Worm (Caenorhabditis elegans): ENCODE results near the gene C05C9.1.

DNA sequence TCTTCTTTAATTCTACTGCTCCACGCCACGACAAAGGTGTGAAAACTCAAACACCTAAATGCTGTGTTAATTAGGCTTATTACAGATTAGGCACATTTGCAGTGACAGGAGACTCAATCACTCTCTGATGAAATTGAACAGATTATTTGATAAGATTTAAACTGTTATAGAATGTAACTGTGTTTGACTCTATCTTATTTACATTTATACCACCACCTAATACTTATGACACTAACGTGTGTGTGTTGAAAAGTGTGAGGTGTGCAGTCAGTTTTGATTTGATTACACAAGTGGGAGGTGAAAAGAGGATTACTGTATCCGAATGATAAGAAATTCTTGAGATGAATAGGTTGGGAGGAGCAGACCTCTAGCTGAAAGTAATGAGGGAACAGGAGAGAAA, 28.4 kb upstream of the C05C9.1 start:
- no peak for TF ChIP-seq ama-1 (optimal IDR thresholded peaks at IDR 0.05)
- no peak for TF ChIP-seq unc-62 (GFP tag; optimal IDR thresholded peaks at IDR 0.05 in 1 of 2)
- TF ChIP-seq unc-62 (tag; optimal IDR thresholded peaks at IDR 0.05), result no peak
- no peak for TF ChIP-seq daf-12 (tag; optimal IDR thresholded peaks at IDR 0.05)
- no peak for TF ChIP-seq zfp-3 (GFP tag; conservative IDR thresholded peaks at IDR 0.05)
- no peak for TF ChIP-seq php-3 (GFP tag; IDR thresholded peaks at IDR 0.05)
- no peak; the same call in 1 of the 2 replicates for TF ChIP-seq pha-4 (GFP tag; IDR thresholded peaks at IDR 0.05)
- TF ChIP-seq pha-4 (tag; optimal IDR thresholded peaks at IDR 0.05), result no peak
- no peak for TF ChIP-seq R02D3.7 (tag; optimal IDR thresholded peaks at IDR 0.05)
- no peak for TF ChIP-seq lin-39 (tag; optimal IDR thresholded peaks at IDR 0.05)
- no peak for TF ChIP-seq hlh-30 (tag; optimal IDR thresholded peaks at IDR 0.05; ENCODE audit: insufficient read depth)
- TF ChIP-seq nhr-237 (tag; optimal IDR thresholded peaks at IDR 0.05), result no peak
- no peak for TF ChIP-seq unc-130 (GFP tag; optimal IDR thresholded peaks at IDR 0.05)
